Worm (Caenorhabditis elegans): Measurements from ENCODE around the gene clec-232.

DNA sequence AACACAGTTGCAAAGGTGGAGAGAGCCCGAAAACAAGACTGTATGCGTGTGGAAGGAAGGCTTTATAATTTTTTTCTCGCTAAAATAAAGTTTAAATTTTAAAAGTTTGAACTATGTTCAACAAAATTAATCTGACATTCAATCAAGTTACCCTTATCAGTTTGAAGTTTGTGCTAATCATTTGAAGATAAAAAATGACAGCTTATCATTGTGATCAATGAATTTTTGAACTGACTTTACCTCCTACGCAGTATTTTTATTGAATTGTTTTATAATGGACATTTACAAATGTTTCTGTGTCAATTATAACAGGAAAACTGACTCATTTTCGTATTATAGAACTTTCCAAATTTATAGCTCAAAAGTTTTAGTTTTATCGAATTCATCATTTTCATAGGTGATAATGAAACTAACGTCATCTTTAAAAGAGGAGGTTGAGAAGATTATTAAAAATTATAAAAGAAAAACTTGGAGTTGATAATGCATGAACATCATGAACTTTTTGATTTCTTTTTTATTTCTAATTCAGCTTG, 2.4 kb downstream of the clec-232 start, which contains the start of gene oac-20:
- TF ChIP-seq elt-1 (tag; optimal IDR thresholded peaks at IDR 0.05) = no peak
- TF ChIP-seq egl-27 (tag; optimal IDR thresholded peaks at IDR 0.05) = no peak
- no peak for TF ChIP-seq lin-39 (tag; optimal IDR thresholded peaks at IDR 0.05)
- TF ChIP-seq lsy-12 (tag; optimal IDR thresholded peaks at IDR 0.05) = no peak
- no peak for TF ChIP-seq nhr-237 (tag; optimal IDR thresholded peaks at IDR 0.05)
